Fruit fly (Drosophila melanogaster): Measurements from ENCODE around the gene CtsB.

Gene CtsB

DNA sequence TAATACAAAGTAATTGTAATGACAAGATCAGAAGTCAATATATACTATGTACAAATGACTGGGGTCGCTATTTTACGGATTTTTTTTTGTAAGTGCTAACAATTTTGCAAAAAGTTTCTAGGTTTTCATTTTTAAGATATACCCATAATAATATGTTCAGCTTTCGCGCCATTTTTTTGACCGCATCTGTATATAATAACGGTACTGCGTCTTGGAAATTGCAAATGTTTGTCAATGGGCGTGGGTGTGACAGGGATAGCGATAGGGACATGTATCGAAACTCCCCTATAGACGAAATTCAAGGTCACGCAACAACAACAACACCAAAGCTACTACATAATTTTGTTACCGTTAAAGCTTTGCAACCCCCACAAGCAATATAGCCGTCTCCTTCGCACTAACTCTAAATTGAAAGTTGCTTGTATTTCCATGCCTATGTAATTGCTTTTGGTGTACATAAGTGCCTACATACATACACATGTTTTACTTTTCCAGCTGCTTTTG lies 29.4 kb downstream of the CtsB start (continued):
- TF ChIP-seq vfl (GFP tag; optimal IDR thresholded peaks at IDR 0.05) = no peak
- no peak for TF ChIP-seq CG6791 (GFP tag; IDR thresholded peaks at IDR 0.05; ENCODE audit: partially characterized antibody)
- TF ChIP-seq Antp (GFP tag; optimal IDR thresholded peaks at IDR 0.05) = no peak
- peak; percentile 6 for TF ChIP-seq CG18619 (GFP tag; optimal IDR thresholded peaks at IDR 0.05)
- TF ChIP-seq CG15514 (GFP tag; optimal IDR thresholded peaks at IDR 0.05) = peak; percentile 32
- no peak for TF ChIP-seq zfh2 (GFP tag; optimal IDR thresholded peaks at IDR 0.05)
- TF ChIP-seq pros (GFP tag; optimal IDR thresholded peaks at IDR 0.05) = no peak
- TF ChIP-seq dysf (GFP tag; IDR thresholded peaks at IDR 0.05) = no peak
- TF ChIP-seq CG7839 (tag; optimal IDR thresholded peaks at IDR 0.05) = peak; percentile 4
- TF ChIP-seq CG6654 (GFP tag; optimal IDR thresholded peaks at IDR 0.05) = no peak
- TF ChIP-seq nom (GFP tag; optimal IDR thresholded peaks at IDR 0.05) = no peak
- TF ChIP-seq CG12104 (GFP tag; optimal IDR thresholded peaks at IDR 0.05) = no peak
- TF ChIP-seq CG10267 (tag; optimal IDR thresholded peaks at IDR 0.05) = no peak
- TF ChIP-seq CG2120 (GFP tag; optimal IDR thresholded peaks at IDR 0.05) = peak; percentile 47
- no peak for TF ChIP-seq nerfin-2 (GFP tag; IDR thresholded peaks at IDR 0.05; ENCODE audit: partially characterized antibody)
- TF ChIP-seq Fer1 (GFP tag; optimal IDR thresholded peaks at IDR 0.05) = peak; percentile 19
- no peak for TF ChIP-seq pita (GFP tag; optimal IDR thresholded peaks at IDR 0.05)
- no peak for TF ChIP-seq mam (GFP tag; optimal IDR thresholded peaks at IDR 0.05)
- no peak for TF ChIP-seq CG8281 (tag; optimal IDR thresholded peaks at IDR 0.05)
- peak; percentile 74 for TF ChIP-seq ERR (GFP tag; optimal IDR thresholded peaks at IDR 0.05)
- no peak for TF ChIP-seq gro (GFP tag; optimal IDR thresholded peaks at IDR 0.05)
- TF ChIP-seq danr (GFP tag; IDR thresholded peaks at IDR 0.05) = no peak
- no peak for TF ChIP-seq otp (GFP tag; IDR thresholded peaks at IDR 0.05)
- peak; percentile 15 for TF ChIP-seq CG18599 (GFP tag; optimal IDR thresholded peaks at IDR 0.05)
- no peak for TF ChIP-seq ken (GFP tag; IDR thresholded peaks at IDR 0.05)
- no peak for TF ChIP-seq grn (GFP tag; optimal IDR thresholded peaks at IDR 0.05)
- peak; percentile 82 for TF ChIP-seq CG13624 (GFP tag; optimal IDR thresholded peaks at IDR 0.05)
- TF ChIP-seq CG11696 (GFP tag; IDR thresholded peaks at IDR 0.05) = peak; percentile 55; the same call in 1 of the 2 replicates
- no peak for TF ChIP-seq cas (GFP tag; IDR thresholded peaks at IDR 0.05)
- TF ChIP-seq CG14014 (GFP tag; IDR thresholded peaks at IDR 0.05) = 0 out of 2 replicates have a peak, but pooled peaks have one; percentile 25
- TF ChIP-seq CG12391 (tag; optimal IDR thresholded peaks at IDR 0.05) = peak; percentile 10
- no peak for TF ChIP-seq jumu (GFP tag; optimal IDR thresholded peaks at IDR 0.05)
- TF ChIP-seq Optix (GFP tag; IDR thresholded peaks at IDR 0.05) = no peak
- no peak for TF ChIP-seq pb (GFP tag; optimal IDR thresholded peaks at IDR 0.05)
- no peak for TF ChIP-seq Vsx1 (GFP tag; optimal IDR thresholded peaks at IDR 0.05)
- no peak for TF ChIP-seq tll (GFP tag; optimal IDR thresholded peaks at IDR 0.05)
- no peak for TF ChIP-seq HmgD (GFP tag; optimal IDR thresholded peaks at IDR 0.05)
- no peak for TF ChIP-seq croc (GFP tag; conservative IDR thresholded peaks at IDR 0.05)
- no peak for TF ChIP-seq hkb (optimal IDR thresholded peaks at IDR 0.05)
- TF ChIP-seq hkb (GFP tag; IDR thresholded peaks at IDR 0.05) = 0 out of 2 replicates have a peak, but pooled peaks have one; percentile 11
- TF ChIP-seq CG8944 (GFP tag; optimal IDR thresholded peaks at IDR 0.05) = no peak
- no peak for TF ChIP-seq chn (GFP tag; optimal IDR thresholded peaks at IDR 0.05)
- peak; percentile 58 for TF ChIP-seq seq (GFP tag; IDR thresholded peaks at IDR 0.05)
- TF ChIP-seq CG10147 (GFP tag; optimal IDR thresholded peaks at IDR 0.05) = no peak
- peak in 1 of 2 experiments; percentile 0 for TF ChIP-seq Hr51 (GFP tag; optimal IDR thresholded peaks at IDR 0.05)
- TF ChIP-seq cg (GFP tag; optimal IDR thresholded peaks at IDR 0.05) = no peak
- TF ChIP-seq CG13894 (tag; optimal IDR thresholded peaks at IDR 0.05) = peak; percentile 4
- no peak for TF ChIP-seq Ssrp (tag; optimal IDR thresholded peaks at IDR 0.05)
- no peak for TF ChIP-seq Dll (GFP tag; IDR thresholded peaks at IDR 0.05; ENCODE audit: partially characterized antibody)
- TF ChIP-seq btn (GFP tag; optimal IDR thresholded peaks at IDR 0.05) = no peak
